Worm (Caenorhabditis elegans) whole organism, late embryonic: Measurements from ENCODE around the gene iars-1.

Source experiments
- elt-4 ChIP-seq: sonication (generic microtip); optimal IDR thresholded peaks from 2 replicates; lab custom pipeline; 2016; ENCODE audit warnings: missing genetic modification characterization, missing compliant biosample characterization
- nhr-11 ChIP-seq: fragments of 150-350 bp; optimal IDR thresholded peaks from 2 replicates; lab custom pipeline; 2014; ENCODE audit warnings: missing biosample characterization, missing genetic modification characterization

ce11 chrIV:10352243-10352642 lies 16.2 kb upstream of the iars-1 start, which contains the start of gene Y43C5B.2:
- no peak for TF ChIP-seq nhr-11 (tag; lab: Kevin White, UChicago)
- no peak for TF ChIP-seq elt-4 (tag; lab: Kevin White, UChicago)
